Worm (Caenorhabditis elegans) whole organism, young adult: ENCODE results near the gene col-116.

ENCODE experiments used
- B0261.1 ChIP-seq: sonication (generic microtip); optimal IDR thresholded peaks from 2 replicates; lab custom pipeline; 2016; ENCODE audit warnings: mild to moderate bottlenecking, missing genetic modification characterization, moderate library complexity, missing compliant biosample characterization
- B0336.3 ChIP-seq: fragments of 200-800 bp; sonication (Bioruptor generic); IDR thresholded peaks from 2 replicates; pipeline ENCODE4 v1.3.6; 2022; ENCODE audit warnings: missing genetic modification characterization, missing compliant biosample characterization
- F39B2.1 ChIP-seq: fragments of 200-800 bp; sonication (Bioruptor generic); IDR thresholded peaks from 2 replicates; pipeline ENCODE4 v1.3.6; 2022; ENCODE audit warnings: missing genetic modification reagents, missing genetic modification characterization, missing compliant biosample characterization
- Y79H2A.3 ChIP-seq: fragments of 200-800 bp; sonication (Bioruptor generic); conservative IDR thresholded peaks from 2 replicates; pipeline ENCODE4 v1.3.6; 2022; ENCODE audit warnings: missing genetic modification reagents, missing genetic modification characterization, missing compliant biosample characterization
- Y95B8A.8 ChIP-seq: fragments of 200-800 bp; sonication (Bioruptor generic); IDR thresholded peaks from 2 replicates; pipeline ENCODE4 v1.3.6; 2022; ENCODE audit warnings: missing genetic modification reagents, missing genetic modification characterization, missing compliant biosample characterization
- ama-1 ChIP-seq, 3 experiments: fragments of 150-350 bp in 1 of 3; sonication (generic microtip) in 2 of 3; optimal IDR thresholded peaks; 2 replicates each; lab custom pipeline; 2014 to 2018; ENCODE audit warnings: missing biosample characterization in 2 of 3, missing genetic modification characterization in 2 of 3, missing genetic modification reagents in 2 of 3
- atf-7 ChIP-seq: sonication (generic microtip); optimal IDR thresholded peaks from 2 replicates; lab custom pipeline; 2017; ENCODE audit warnings: mild to moderate bottlenecking, missing genetic modification characterization, missing compliant biosample characterization
- athp-1 ChIP-seq: sonication (generic microtip); optimal IDR thresholded peaks from 2 replicates; lab custom pipeline; 2017; ENCODE audit warnings: mild to moderate bottlenecking, missing genetic modification characterization, missing compliant biosample characterization
- attf-5 ChIP-seq: fragments of 200-800 bp; sonication (Bioruptor generic); optimal IDR thresholded peaks from 2 replicates; lab custom pipeline; 2018; ENCODE audit warnings: mild to moderate bottlenecking, missing genetic modification characterization, missing compliant biosample characterization
- attf-6 ChIP-seq: fragments of 200-800 bp; sonication (Bioruptor generic); IDR thresholded peaks from 2 replicates; pipeline ENCODE4 v1.3.6; 2022; ENCODE audit warnings: missing genetic modification reagents, missing genetic modification characterization, missing compliant biosample characterization
- cebp-1 ChIP-seq, 2 experiments: fragments of 200-800 bp in 1 of 2; sonication (Bioruptor generic) in 1 of 2; sonication (generic microtip) in 1 of 2; IDR thresholded peaks in 1 of 2; optimal IDR thresholded peaks in 1 of 2; 2 replicates each; pipeline versions ENCODE4 v1.3.6 to Lab custom; 2017 to 2022; ENCODE audit warnings: missing compliant biosample characterization in 2 of 2, missing genetic modification characterization in 2 of 2, mild to moderate bottlenecking in 1 of 2, missing genetic modification reagents in 1 of 2, moderate library complexity in 1 of 2
- cebp-2 ChIP-seq: fragments of 200-800 bp; sonication (Bioruptor generic); IDR thresholded peaks from 2 replicates; pipeline ENCODE4 v1.3.6; 2022; ENCODE audit warnings: missing genetic modification characterization, missing compliant biosample characterization
- ceh-27 ChIP-seq: fragments of 200-800 bp; sonication (Bioruptor generic); optimal IDR thresholded peaks from 2 replicates; lab custom pipeline; 2018; ENCODE audit warnings: mild to moderate bottlenecking, missing genetic modification characterization, moderate library complexity, missing compliant biosample characterization
- ceh-58 ChIP-seq: fragments of 200-800 bp; sonication (Bioruptor generic); IDR thresholded peaks from 2 replicates; pipeline ENCODE4 v1.3.6; 2022; ENCODE audit warnings: missing genetic modification characterization, missing compliant biosample characterization
- dox-1 ChIP-seq: fragments of 200-800 bp; sonication (Bioruptor generic); IDR thresholded peaks from 2 replicates; pipeline ENCODE4 v1.3.6; 2022; ENCODE audit warnings: missing genetic modification reagents, missing genetic modification characterization, missing compliant biosample characterization
- dpff-1 ChIP-seq: sonication (generic microtip); optimal IDR thresholded peaks from 2 replicates; lab custom pipeline; 2017; ENCODE audit warnings: mild to moderate bottlenecking, missing genetic modification characterization, missing compliant biosample characterization
- dpl-1 ChIP-seq: fragments of 150-350 bp; optimal IDR thresholded peaks from 2 replicates; lab custom pipeline; 2014; ENCODE audit warnings: missing biosample characterization, missing genetic modification reagents, missing genetic modification characterization
- egl-44 ChIP-seq: fragments of 200-800 bp; sonication (Bioruptor generic); IDR thresholded peaks from 2 replicates; pipeline ENCODE4 v1.3.6; 2022; ENCODE audit warnings: missing genetic modification reagents, missing genetic modification characterization, missing compliant biosample characterization
- gei-17 ChIP-seq: fragments of 200-800 bp; sonication (Bioruptor generic); optimal IDR thresholded peaks from 2 replicates; lab custom pipeline; 2018; ENCODE audit warnings: mild to moderate bottlenecking, missing genetic modification characterization, missing compliant biosample characterization
- him-1 ChIP-seq: sonication (generic microtip); optimal IDR thresholded peaks from 2 replicates; lab custom pipeline; 2016; ENCODE audit warnings: missing genotype, missing genetic modification reagents, missing genetic modification characterization, missing compliant biosample characterization
- hsf-1 ChIP-seq: fragments of 200-800 bp; sonication (Bioruptor generic); IDR thresholded peaks from 2 replicates; pipeline ENCODE4 v1.3.6; 2022; ENCODE audit warnings: missing genetic modification reagents, missing genetic modification characterization, missing compliant biosample characterization
- lag-1 ChIP-seq: fragments of 200-800 bp; sonication (Bioruptor generic); IDR thresholded peaks from 2 replicates; pipeline ENCODE4 v1.3.6; 2022; ENCODE audit warnings: missing genetic modification reagents, missing genetic modification characterization, missing compliant biosample characterization
- let-607 ChIP-seq, 2 experiments: fragments of 200-800 bp in 1 of 2; sonication (Bioruptor generic) in 1 of 2; sonication (generic microtip) in 1 of 2; optimal IDR thresholded peaks; 2 replicates each; lab custom pipeline; 2016 to 2018; ENCODE audit warnings: mild to moderate bottlenecking in 2 of 2, missing compliant biosample characterization in 2 of 2, missing genetic modification characterization in 2 of 2, moderate library complexity in 2 of 2, missing genotype in 1 of 2
- lin-26 ChIP-seq: fragments of 200-800 bp; sonication (Bioruptor generic); IDR thresholded peaks from 2 replicates; pipeline ENCODE4 v1.3.6; 2022; ENCODE audit warnings: missing genetic modification reagents, missing genetic modification characterization, missing compliant biosample characterization
- lsy-27 ChIP-seq: sonication (generic microtip); optimal IDR thresholded peaks from 2 replicates; lab custom pipeline; 2017; ENCODE audit warnings: missing genetic modification characterization, mild to moderate bottlenecking, missing compliant biosample characterization, antibody characterized with exemption, missing genotype, borderline replicate concordance; ENCODE audit not compliant: insufficient read depth
- madf-6 ChIP-seq: fragments of 200-800 bp; sonication (Bioruptor generic); IDR thresholded peaks from 2 replicates; pipeline ENCODE4 v1.3.6; 2022; ENCODE audit warnings: missing genetic modification reagents, missing genetic modification characterization, missing compliant biosample characterization
- nfya-2 ChIP-seq: fragments of 200-800 bp; sonication (Bioruptor generic); IDR thresholded peaks from 2 replicates; pipeline ENCODE4 v1.3.6; 2022; ENCODE audit warnings: missing genetic modification reagents, missing genetic modification characterization, missing compliant biosample characterization
- nhr-120 ChIP-seq: fragments of 200-800 bp; sonication (Bioruptor generic); IDR thresholded peaks from 2 replicates; pipeline ENCODE4 v1.3.6; 2022; ENCODE audit warnings: missing genetic modification characterization, missing compliant biosample characterization
- nhr-80 ChIP-seq: sonication (generic microtip); optimal IDR thresholded peaks from 2 replicates; lab custom pipeline; 2016; ENCODE audit warnings: missing genetic modification characterization, missing compliant biosample characterization
- pbrm-1 ChIP-seq: fragments of 200-800 bp; sonication (Bioruptor generic); IDR thresholded peaks from 2 replicates; pipeline ENCODE4 v1.3.6; 2022; ENCODE audit warnings: missing genetic modification reagents, missing genetic modification characterization, missing compliant biosample characterization
- repo-1 ChIP-seq: sonication (generic microtip); optimal IDR thresholded peaks from 2 replicates; lab custom pipeline; 2017; ENCODE audit warnings: mild to moderate bottlenecking, missing genetic modification characterization, missing compliant biosample characterization
- tbp1 ChIP-seq: fragments of 200-800 bp; sonication (Bioruptor generic); optimal IDR thresholded peaks from 2 replicates; lab custom pipeline; 2018; ENCODE audit warnings: mild to moderate bottlenecking, missing genetic modification characterization, missing compliant biosample characterization
- tbx-9 ChIP-seq: sonication (generic microtip); optimal IDR thresholded peaks from 2 replicates; lab custom pipeline; 2016; ENCODE audit warnings: borderline replicate concordance, missing genetic modification characterization, inconsistent platforms, missing compliant biosample characterization
- tlf-1 ChIP-seq: fragments of 200-800 bp; sonication (Bioruptor generic); optimal IDR thresholded peaks from 2 replicates; lab custom pipeline; 2018; ENCODE audit warnings: mild to moderate bottlenecking, missing genetic modification characterization, missing compliant biosample characterization
- unc-62 ChIP-seq: fragments of 150-350 bp; optimal IDR thresholded peaks from 2 replicates; lab custom pipeline; 2014; ENCODE audit warnings: missing biosample characterization, missing genetic modification reagents, missing genetic modification characterization
- zim-3 ChIP-seq: sonication (generic microtip); optimal IDR thresholded peaks from 2 replicates; lab custom pipeline; 2017; ENCODE audit warnings: mild to moderate bottlenecking, missing genetic modification characterization, moderate library complexity, missing compliant biosample characterization
- ztf-28 ChIP-seq: fragments of 200-800 bp; sonication (Bioruptor generic); IDR thresholded peaks from 2 replicates; pipeline ENCODE4 v1.3.6; 2022; ENCODE audit warnings: missing genetic modification reagents, missing genetic modification characterization, missing compliant biosample characterization
- ztf-3 ChIP-seq: fragments of 200-800 bp; sonication (Bioruptor generic); optimal IDR thresholded peaks from 2 replicates; lab custom pipeline; 2018; ENCODE audit warnings: mild to moderate bottlenecking, missing genetic modification characterization, missing compliant biosample characterization

Gene col-116

DNA sequence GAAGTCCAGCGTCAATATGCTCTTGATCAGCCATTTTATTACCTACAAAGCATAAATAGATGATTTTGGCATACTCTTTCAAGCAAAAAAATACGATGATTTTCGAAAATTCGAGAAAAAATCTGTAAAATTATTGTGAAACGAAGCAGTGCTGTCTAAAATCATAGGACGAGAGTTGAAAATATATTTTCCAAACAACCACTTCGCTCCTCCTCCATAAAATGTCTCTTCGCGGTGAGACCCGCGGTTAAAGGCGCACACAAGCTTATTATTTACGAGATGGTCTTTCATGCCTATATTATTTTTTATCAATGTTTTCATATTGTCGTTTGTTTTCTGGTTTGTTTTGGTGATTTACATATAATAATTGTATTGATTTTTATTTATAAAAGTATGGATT lies 23.6 kb downstream of the col-116 start, which contains the start of gene nap-1 (continued):
- TF ChIP-seq ztf-3 (no peak), B0261.1 (no peak), attf-5 (GFP tag; lab: Kevin White, UChicago) (peak; percentile 75), tlf-1 (GFP tag; lab: Kevin White, UChicago) (no peak), gei-17 (GFP tag; lab: Kevin White, UChicago) (no peak), attf-6 (GFP tag; lab: Robert Waterston, UW) (no peak), lag-1 (GFP tag; lab: Robert Waterston, UW) (no peak), madf-6 (GFP tag; lab: Robert Waterston, UW) (peak; percentile 50; the same call in 1 of the 2 replicates), let-607 (tag; optimal IDR thresholded peaks at IDR 0.05; lab: Kevin White, UChicago) (no peak), nhr-120 (GFP tag; lab: Robert Waterston, UW) (no peak), ceh-27 (GFP tag; lab: Kevin White, UChicago) (peak; percentile 55), nhr-80 (tag; lab: Kevin White, UChicago) (peak; percentile 58), athp-1 (tag; lab: Kevin White, UChicago) (no peak), dpl-1 (GFP tag; lab: Kevin White, UChicago) (peak; percentile 6), nfya-2 (no peak), ceh-58 (GFP tag; lab: Robert Waterston, UW) (no peak), zim-3 (tag; lab: Kevin White, UChicago) (no peak), lsy-27 (no peak), cebp-1 (GFP tag; IDR thresholded peaks at IDR 0.05; lab: Robert Waterston, UW) (peak; percentile 63; the same call in 1 of the 2 replicates), cebp-1 (tag; optimal IDR thresholded peaks at IDR 0.05; lab: Kevin White, UChicago) (peak; percentile 75), lin-26 (GFP tag; lab: Robert Waterston, UW) (no peak), pbrm-1 (GFP tag; lab: Robert Waterston, UW) (peak; percentile 27; the same call in 1 of the 2 replicates), hsf-1 (GFP tag; lab: Robert Waterston, UW) (no peak)

DNA sequence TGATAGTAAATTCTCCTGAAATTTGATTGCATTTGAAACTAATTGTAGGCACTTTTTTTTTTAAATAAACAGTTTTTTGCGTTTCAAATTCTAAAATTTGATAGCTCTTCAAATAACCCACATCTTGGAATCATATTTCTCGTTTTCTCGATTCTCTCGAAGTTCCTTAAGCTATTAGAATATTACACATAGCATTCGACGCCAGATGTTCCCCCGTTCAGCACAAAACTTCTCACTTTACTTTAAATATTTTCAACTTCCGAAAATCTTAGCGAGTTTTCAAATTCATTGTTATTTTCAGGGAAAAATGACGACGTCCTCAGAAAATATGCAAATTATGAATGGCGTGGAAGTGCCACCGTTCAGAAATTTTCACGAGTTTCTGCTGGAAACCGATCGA lies 24.0 kb downstream of the col-116 start, which contains the start of gene praf-3:
Gene praf-3, plus strand, starts transcription at position 301 of the 400 bp plus-strand sequence.
- TF ChIP-seq dox-1 (GFP tag; lab: Robert Waterston, UW) (no peak), atf-7 (no peak), B0336.3 (no peak), Y79H2A.3 (GFP tag; lab: Robert Waterston, UW) (no peak), ama-1 (optimal IDR thresholded peaks at IDR 0.05; lab: Kevin White, UChicago) (no peak), ama-1 (GFP tag; optimal IDR thresholded peaks at IDR 0.05; lab: Kevin White, UChicago) (no peak)

DNA sequence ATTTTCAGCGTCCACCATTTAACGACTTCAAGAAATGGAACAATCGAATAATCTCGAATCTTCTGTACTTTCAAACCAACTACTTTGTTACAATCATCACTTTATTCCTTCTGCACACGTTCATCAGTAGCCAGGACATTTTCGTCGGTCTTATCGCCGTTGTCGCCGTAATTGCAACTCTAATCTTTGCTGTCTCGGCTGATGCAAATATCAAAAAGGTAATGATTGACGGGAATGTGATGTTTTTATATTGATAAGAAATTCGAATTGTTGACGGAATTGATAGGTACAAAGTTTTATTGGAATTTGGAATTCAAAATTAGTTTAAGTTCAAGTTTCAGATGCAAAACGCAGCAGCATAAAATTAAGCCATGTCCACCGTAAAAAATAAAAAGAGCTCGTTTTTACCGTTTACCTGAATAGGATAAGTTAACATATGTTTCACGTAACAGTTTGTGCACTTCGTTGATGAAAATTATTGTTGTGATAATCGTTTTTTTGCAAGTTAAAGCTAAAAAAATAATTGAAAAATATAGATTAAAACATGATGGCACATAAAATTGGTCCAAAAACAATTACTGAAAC lies 24.7 kb downstream of the col-116 start:
- no peak for TF ChIP-seq F39B2.1 (GFP tag; lab: Robert Waterston, UW)
- TF ChIP-seq Y95B8A.8 (GFP tag; lab: Robert Waterston, UW): no peak
- no peak for TF ChIP-seq dpl-1 (GFP tag; lab: Kevin White, UChicago)
- peak; percentile 93 for TF ChIP-seq nhr-80 (tag; lab: Kevin White, UChicago)
- TF ChIP-seq unc-62 (GFP tag; lab: Kevin White, UChicago): peak; percentile 54
- no peak for TF ChIP-seq tlf-1 (GFP tag; lab: Kevin White, UChicago)
- TF ChIP-seq cebp-2 (GFP tag; lab: Robert Waterston, UW): no peak
- peak; percentile 24 for TF ChIP-seq tbp1 (GFP tag; lab: Kevin White, UChicago)
- peak in 1 of 2 experiments; percentile 40 for TF ChIP-seq let-607 (tag; optimal IDR thresholded peaks at IDR 0.05; lab: Kevin White, UChicago)
- TF ChIP-seq, all 124 proteins: peak for 4

DNA sequence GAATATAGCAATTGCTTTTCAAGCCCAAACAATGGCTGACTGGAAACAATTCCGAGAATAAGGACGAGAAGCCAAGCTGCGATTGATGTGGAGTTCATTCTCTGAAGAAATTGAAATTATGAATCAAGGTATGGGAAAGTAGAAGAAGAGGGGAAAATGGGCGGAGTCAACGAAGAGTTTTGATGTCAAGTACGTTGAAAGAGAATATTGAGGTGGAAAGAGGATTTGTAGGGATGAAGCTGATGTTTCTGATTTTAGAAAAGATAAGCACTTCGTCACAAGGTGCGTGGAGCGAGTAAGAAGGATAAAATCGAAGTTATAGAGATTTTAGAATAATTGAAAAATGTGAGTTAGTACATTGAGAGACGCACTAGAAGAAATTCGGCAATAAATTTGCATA lies 27.0 kb downstream of the col-116 start, which contains the start of gene D2096.9:
Gene D2096.9, minus strand, starts transcription at position 101 of the 400 bp plus-strand sequence.
- TF ChIP-seq him-1 (tag; lab: Kevin White, UChicago): no peak
- TF ChIP-seq egl-44: no peak
- no peak for TF ChIP-seq dpff-1
- no peak for TF ChIP-seq ztf-28 (GFP tag; lab: Robert Waterston, UW)
- no peak for TF ChIP-seq tbx-9 (tag; lab: Kevin White, UChicago)
- TF ChIP-seq repo-1: no peak
- TF ChIP-seq attf-5 (GFP tag; lab: Kevin White, UChicago): no peak
